Worm (Caenorhabditis elegans) whole organism, L4/young adult: ENCODE measurements around the gene D1086.1.

ENCODE experiments used
- W03F9.2 ChIP-seq: fragments of 150-350 bp; optimal IDR thresholded peaks from 2 replicates; lab custom pipeline; 2014; ENCODE audit warnings: missing biosample characterization, missing genetic modification characterization
- dao-5 ChIP-seq: sonication (generic microtip); optimal IDR thresholded peaks from 2 replicates; lab custom pipeline; 2016; ENCODE audit warnings: missing genotype, missing genetic modification characterization, moderate library complexity, missing compliant biosample characterization
- him-1 ChIP-seq: sonication (generic microtip); optimal IDR thresholded peaks from 2 replicates; lab custom pipeline; 2016; ENCODE audit warnings: missing genotype, missing genetic modification reagents, missing genetic modification characterization, missing compliant biosample characterization

The D1086.1 gene

DNA sequence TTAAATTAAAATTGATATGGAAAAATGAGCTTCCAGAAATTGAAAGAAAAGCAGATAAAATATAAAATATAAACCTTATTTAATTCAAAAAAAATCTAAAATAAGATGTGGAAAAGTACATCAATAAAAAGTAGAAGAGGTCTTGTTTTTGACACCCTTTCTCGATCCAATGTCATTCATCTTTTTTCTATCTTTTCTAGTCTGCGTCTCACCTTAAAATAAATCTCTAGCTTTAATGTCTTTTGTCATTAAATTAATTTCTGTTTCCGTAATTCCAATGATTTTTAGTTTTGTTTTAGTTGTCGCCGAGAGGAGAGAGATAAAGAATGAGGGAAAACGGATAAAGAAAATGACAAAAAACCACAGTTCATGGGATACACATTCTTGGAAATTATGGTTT lies 50.5 kb downstream of the D1086.1 start:
- no peak for TF ChIP-seq W03F9.2 (tag; lab: Kevin White, UChicago)
- no peak for TF ChIP-seq him-1 (tag; lab: Kevin White, UChicago)
- no peak for TF ChIP-seq dao-5 (tag; lab: Kevin White, UChicago)
